Worm (Caenorhabditis elegans): Measurements from ENCODE around the gene C29F4.3.

DNA sequence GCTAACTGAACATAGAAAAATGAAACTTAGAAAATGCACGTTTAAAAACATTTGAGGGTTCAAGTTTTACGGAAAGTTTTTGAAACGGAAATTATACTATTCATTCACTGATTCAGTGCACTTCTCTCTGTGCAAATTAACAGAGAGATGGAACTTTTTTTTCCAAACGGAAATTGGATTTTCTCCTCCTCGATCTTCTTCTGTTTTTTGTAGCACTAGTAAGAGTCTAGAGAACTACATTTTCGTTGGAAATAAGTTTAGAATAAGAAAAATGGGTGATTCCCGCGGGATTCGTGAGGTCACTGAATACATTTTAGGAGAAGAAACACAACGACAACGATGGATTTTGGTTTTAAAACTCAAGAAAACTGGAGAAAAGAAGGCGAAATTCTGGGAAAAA is 12.0 kb upstream of the C29F4.3 start:
- no peak for TF ChIP-seq dao-5 (tag; optimal IDR thresholded peaks at IDR 0.05)
- no peak for TF ChIP-seq W03F9.2 (tag; optimal IDR thresholded peaks at IDR 0.05)
